Worm (Caenorhabditis elegans) whole organism, L3 larva: Measurements from ENCODE around the gene ZK402.5.

Experiments used
- ceh-16 ChIP-seq: sonication (generic microtip); optimal IDR thresholded peaks from 2 replicates; lab custom pipeline; 2017; ENCODE audit warnings: missing biosample characterization, missing genetic modification characterization
- ceh-82 ChIP-seq: fragments of 150-350 bp; optimal IDR thresholded peaks from 2 replicates; lab custom pipeline; 2014; ENCODE audit warnings: missing biosample characterization, missing genetic modification characterization
- egl-5 ChIP-seq: fragments of 150-350 bp; optimal IDR thresholded peaks from 2 replicates; lab custom pipeline; 2017; ENCODE audit warnings: missing biosample characterization, missing genetic modification reagents, missing genetic modification characterization, inconsistent platforms
- elt-1 ChIP-seq: fragments of 150-350 bp; optimal IDR thresholded peaks from 2 replicates; lab custom pipeline; 2014; ENCODE audit warnings: missing biosample characterization, missing genetic modification characterization
- elt-3 ChIP-seq, 3 experiments: fragments of 150-350 bp in 1 of 3; sonication (generic microtip) in 2 of 3; optimal IDR thresholded peaks; 2 replicates in 2 of 3; 4 replicates in 1 of 3; lab custom pipeline; 2014 to 2017; ENCODE audit warnings: missing biosample characterization in 3 of 3, missing genetic modification characterization in 3 of 3
- lin-39 ChIP-seq: fragments of 150-350 bp; optimal IDR thresholded peaks from 2 replicates; lab custom pipeline; 2018; ENCODE audit warnings: missing biosample characterization, missing genetic modification reagents, missing genetic modification characterization
- lsy-12 ChIP-seq: sonication (generic microtip); optimal IDR thresholded peaks from 2 replicates; lab custom pipeline; 2016; ENCODE audit warnings: mild to moderate bottlenecking, missing genetic modification characterization, missing compliant biosample characterization
- mdl-1 ChIP-seq: fragments of 150-350 bp; optimal IDR thresholded peaks from 2 replicates; lab custom pipeline; 2014; ENCODE audit warnings: missing biosample characterization, missing genetic modification characterization
- nfya-1 ChIP-seq: sonication (generic microtip); optimal IDR thresholded peaks from 2 replicates; lab custom pipeline; 2017; ENCODE audit warnings: missing genetic modification characterization, mild to moderate bottlenecking, missing compliant biosample characterization, antibody characterized with exemption, moderate library complexity; ENCODE audit not compliant: insufficient read depth
- nhr-11 ChIP-seq: fragments of 150-350 bp; optimal IDR thresholded peaks from 2 replicates; lab custom pipeline; 2014; ENCODE audit warnings: missing biosample characterization, missing genetic modification characterization
- nhr-12 ChIP-seq: fragments of 150-350 bp; optimal IDR thresholded peaks from 2 replicates; lab custom pipeline; 2014; ENCODE audit warnings: missing biosample characterization, missing genetic modification characterization
- nhr-23 ChIP-seq: fragments of 150-350 bp; optimal IDR thresholded peaks from 2 replicates; lab custom pipeline; 2014; ENCODE audit warnings: missing biosample characterization, missing genetic modification reagents, missing genetic modification characterization
- nhr-25 ChIP-seq: sonication (generic microtip); optimal IDR thresholded peaks from 2 replicates; lab custom pipeline; 2017; ENCODE audit warnings: missing biosample characterization, missing genetic modification characterization
- nhr-28 ChIP-seq: fragments of 150-350 bp; optimal IDR thresholded peaks from 2 replicates; lab custom pipeline; 2014; ENCODE audit warnings: missing biosample characterization, missing genetic modification characterization
- nhr-76 ChIP-seq: fragments of 150-350 bp; sonication (generic microtip); optimal IDR thresholded peaks from 5 replicates; lab custom pipeline; 2014; ENCODE audit warnings: missing biosample characterization, missing genetic modification characterization
- pqm-1 ChIP-seq: fragments of 150-350 bp; optimal IDR thresholded peaks from 2 replicates; lab custom pipeline; 2017; ENCODE audit warnings: missing biosample characterization, missing genetic modification characterization, inconsistent platforms
- sea-2 ChIP-seq: fragments of 150-350 bp; sonication (generic microtip); optimal IDR thresholded peaks from 4 replicates; lab custom pipeline; 2014; ENCODE audit warnings: missing biosample characterization, missing genetic modification reagents, missing genetic modification characterization
- skn-1 ChIP-seq: fragments of 150-350 bp; optimal IDR thresholded peaks from 2 replicates; lab custom pipeline; 2014; ENCODE audit warnings: missing biosample characterization, missing genetic modification characterization
- tbx-2 ChIP-seq: sonication (generic microtip); optimal IDR thresholded peaks from 2 replicates; lab custom pipeline; 2016; ENCODE audit warnings: mild to moderate bottlenecking, missing genetic modification characterization, missing compliant biosample characterization
- ztf-4 ChIP-seq: fragments of 150-350 bp; optimal IDR thresholded peaks from 2 replicates; lab custom pipeline; 2014; ENCODE audit warnings: missing biosample characterization, missing genetic modification characterization

Gene ZK402.5

ce11 chrX:1367416-1367815 is 33.7 kb downstream of the ZK402.5 start, which contains the start of gene dgn-2:
TSS of gene dgn-2 (minus strand) at chrX:1367516.
- no peak for TF ChIP-seq nhr-11 (tag; lab: Kevin White, UChicago)
- no peak for TF ChIP-seq pqm-1 (tag; lab: Kevin White, UChicago)

DNA sequence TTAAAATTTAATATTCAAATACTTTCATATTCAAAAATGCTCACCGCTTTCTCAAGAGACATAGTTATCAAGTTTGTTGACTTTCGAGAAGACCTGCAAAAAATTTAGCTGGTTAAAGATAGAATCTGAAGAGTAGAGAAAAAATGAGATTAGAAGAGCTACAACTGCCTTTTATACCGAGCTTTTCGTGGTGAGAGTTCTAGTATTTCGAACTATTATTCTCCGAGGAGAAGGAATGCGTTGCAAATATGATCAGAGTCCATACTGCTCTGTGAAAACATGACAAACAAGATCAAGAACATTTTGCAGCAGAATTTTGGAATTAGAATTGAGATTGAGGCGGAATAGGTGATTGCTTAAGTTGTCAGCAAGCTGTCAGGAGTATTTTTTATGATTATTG is 40.5 kb downstream of the ZK402.5 start, which contains the start of gene F56C3.4:
Gene F56C3.4 (minus strand): TSS at position 101 of the 400 bp plus-strand sequence.
- no peak for TF ChIP-seq egl-5 (tag; lab: Kevin White, UChicago)
- TF ChIP-seq nhr-76 (tag; lab: Kevin White, UChicago): no peak
- no peak for TF ChIP-seq sea-2 (GFP tag; lab: Kevin White, UChicago)
- TF ChIP-seq nhr-23: no peak
- TF ChIP-seq nhr-12 (tag; lab: Kevin White, UChicago): no peak
- TF ChIP-seq ztf-4: no peak
- TF ChIP-seq mdl-1 (tag; lab: Kevin White, UChicago): no peak
- TF ChIP-seq lin-39: no peak
- no peak for TF ChIP-seq nhr-28 (tag; lab: Kevin White, UChicago)
- TF ChIP-seq lsy-12 (tag; lab: Kevin White, UChicago): no peak
- TF ChIP-seq nhr-11 (tag; lab: Kevin White, UChicago): no peak
- TF ChIP-seq ceh-16 (tag; lab: Kevin White, UChicago): no peak

DNA sequence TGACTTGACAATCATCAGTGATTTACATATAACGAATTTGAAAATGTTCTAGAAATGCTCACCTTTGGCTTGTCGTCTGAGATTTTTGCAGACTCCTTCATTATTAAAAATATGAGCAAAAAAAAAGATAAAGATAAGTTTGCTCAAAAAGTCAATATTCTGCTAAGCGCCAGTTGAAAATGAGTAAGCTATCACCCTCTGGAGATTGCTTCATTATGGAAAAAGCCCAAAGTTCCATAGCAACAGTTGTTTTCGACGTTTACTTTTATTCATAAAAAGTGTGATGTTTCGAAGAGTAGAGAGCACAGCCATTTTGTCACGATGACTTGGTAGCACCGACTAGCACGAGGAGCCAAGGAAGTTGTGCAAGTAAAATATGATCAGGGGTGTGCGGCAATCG is 42.9 kb downstream of the ZK402.5 start, which contains the start of gene F56C3.3:
Gene F56C3.3 (minus strand): TSS at position 101 of the 400 bp plus-strand sequence.
- no peak for TF ChIP-seq egl-5 (tag; lab: Kevin White, UChicago)
- TF ChIP-seq nfya-1 (tag; lab: Kevin White, UChicago): no peak
- TF ChIP-seq tbx-2: no peak
- TF ChIP-seq skn-1 (tag; lab: Kevin White, UChicago): no peak
- no peak for TF ChIP-seq elt-1 (tag; lab: Kevin White, UChicago)
- TF ChIP-seq ceh-82 (tag; lab: Kevin White, UChicago): no peak
- TF ChIP-seq sea-2 (GFP tag; lab: Kevin White, UChicago): no peak
- no peak for TF ChIP-seq elt-3 (tag; optimal IDR thresholded peaks at IDR 0.05; lab: Kevin White, UChicago)
- no peak for TF ChIP-seq nhr-25 (tag; lab: Kevin White, UChicago)
